Worm (Caenorhabditis elegans) whole organism, L3 larva: ENCODE data around the gene spe-44.
A peak's percentile ranks its signal among the peaks of the same experiment; 100 is the strongest.

Source experiments
- R02D3.7 ChIP-seq: fragments of 150-350 bp; optimal IDR thresholded peaks from 2 replicates; lab custom pipeline; 2014; ENCODE audit warnings: missing biosample characterization, missing genetic modification characterization
- ZK546.5 ChIP-seq: sonication (generic microtip); optimal IDR thresholded peaks from 2 replicates; lab custom pipeline; 2017; ENCODE audit warnings: missing biosample characterization, missing genetic modification characterization
- aly-2 ChIP-seq: fragments of 150-350 bp; optimal IDR thresholded peaks from 2 replicates; lab custom pipeline; 2014; ENCODE audit warnings: missing biosample characterization, missing genetic modification characterization
- ama-1 ChIP-seq: fragments of 150-350 bp; optimal IDR thresholded peaks from 2 replicates; lab custom pipeline; 2018
- ceh-16 ChIP-seq: sonication (generic microtip); optimal IDR thresholded peaks from 2 replicates; lab custom pipeline; 2017; ENCODE audit warnings: missing biosample characterization, missing genetic modification characterization
- ceh-28 ChIP-seq: fragments of 150-350 bp; optimal IDR thresholded peaks from 2 replicates; lab custom pipeline; 2014; ENCODE audit warnings: missing biosample characterization, missing genetic modification reagents, missing genetic modification characterization
- ceh-82 ChIP-seq: fragments of 150-350 bp; optimal IDR thresholded peaks from 2 replicates; lab custom pipeline; 2014; ENCODE audit warnings: missing biosample characterization, missing genetic modification characterization
- ceh-9 ChIP-seq: sonication (generic microtip); optimal IDR thresholded peaks from 2 replicates; lab custom pipeline; 2018; ENCODE audit warnings: missing biosample characterization, missing genetic modification characterization
- daf-12 ChIP-seq: fragments of 150-350 bp; optimal IDR thresholded peaks from 2 replicates; lab custom pipeline; 2014; ENCODE audit warnings: missing biosample characterization, missing genetic modification reagents, missing genetic modification characterization
- egl-5 ChIP-seq: fragments of 150-350 bp; optimal IDR thresholded peaks from 2 replicates; lab custom pipeline; 2017; ENCODE audit warnings: missing biosample characterization, missing genetic modification reagents, missing genetic modification characterization, inconsistent platforms
- elt-1 ChIP-seq: fragments of 150-350 bp; optimal IDR thresholded peaks from 2 replicates; lab custom pipeline; 2014; ENCODE audit warnings: missing biosample characterization, missing genetic modification characterization
- elt-2 ChIP-seq: sonication (generic microtip); optimal IDR thresholded peaks from 2 replicates; lab custom pipeline; 2016; ENCODE audit warnings: missing genetic modification reagents, mild to moderate bottlenecking, missing genetic modification characterization, missing compliant biosample characterization
- fkh-10 ChIP-seq: sonication (generic microtip); optimal IDR thresholded peaks from 2 replicates; lab custom pipeline; 2017; ENCODE audit warnings: missing biosample characterization, missing genetic modification reagents, missing genetic modification characterization
- fkh-2 ChIP-seq: fragments of 150-350 bp; optimal IDR thresholded peaks from 2 replicates; lab custom pipeline; 2014; ENCODE audit warnings: missing biosample characterization, missing genetic modification reagents, missing genetic modification characterization
- fos-1 ChIP-seq: fragments of 150-350 bp; optimal IDR thresholded peaks from 2 replicates; lab custom pipeline; 2014; ENCODE audit warnings: missing biosample characterization, missing genetic modification characterization
- lin-39 ChIP-seq: fragments of 150-350 bp; optimal IDR thresholded peaks from 2 replicates; lab custom pipeline; 2018; ENCODE audit warnings: missing biosample characterization, missing genetic modification reagents, missing genetic modification characterization
- lsy-12 ChIP-seq: sonication (generic microtip); optimal IDR thresholded peaks from 2 replicates; lab custom pipeline; 2016; ENCODE audit warnings: mild to moderate bottlenecking, missing genetic modification characterization, missing compliant biosample characterization
- mdl-1 ChIP-seq: fragments of 150-350 bp; optimal IDR thresholded peaks from 2 replicates; lab custom pipeline; 2014; ENCODE audit warnings: missing biosample characterization, missing genetic modification characterization
- mml-1 ChIP-seq: fragments of 150-350 bp; sonication (generic microtip); optimal IDR thresholded peaks from 3 replicates; lab custom pipeline; 2014; ENCODE audit warnings: missing biosample characterization, missing genetic modification characterization
- nfya-1 ChIP-seq: sonication (generic microtip); optimal IDR thresholded peaks from 2 replicates; lab custom pipeline; 2017; ENCODE audit warnings: missing genetic modification characterization, mild to moderate bottlenecking, missing compliant biosample characterization, antibody characterized with exemption, moderate library complexity; ENCODE audit not compliant: insufficient read depth
- nhr-12 ChIP-seq: fragments of 150-350 bp; optimal IDR thresholded peaks from 2 replicates; lab custom pipeline; 2014; ENCODE audit warnings: missing biosample characterization, missing genetic modification characterization
- nhr-23 ChIP-seq: fragments of 150-350 bp; optimal IDR thresholded peaks from 2 replicates; lab custom pipeline; 2014; ENCODE audit warnings: missing biosample characterization, missing genetic modification reagents, missing genetic modification characterization
- nhr-237 ChIP-seq: fragments of 150-350 bp; optimal IDR thresholded peaks from 2 replicates; lab custom pipeline; 2014; ENCODE audit warnings: missing biosample characterization, missing genetic modification characterization
- nhr-25 ChIP-seq: sonication (generic microtip); optimal IDR thresholded peaks from 2 replicates; lab custom pipeline; 2017; ENCODE audit warnings: missing biosample characterization, missing genetic modification characterization
- nhr-43 ChIP-seq: sonication (generic microtip); optimal IDR thresholded peaks from 2 replicates; lab custom pipeline; 2016; ENCODE audit warnings: mild to moderate bottlenecking, missing genetic modification characterization, missing compliant biosample characterization; ENCODE audit not compliant: poor library complexity, severe bottlenecking
- nhr-76 ChIP-seq: fragments of 150-350 bp; sonication (generic microtip); optimal IDR thresholded peaks from 5 replicates; lab custom pipeline; 2014; ENCODE audit warnings: missing biosample characterization, missing genetic modification characterization
- nhr-77 ChIP-seq: fragments of 150-350 bp; optimal IDR thresholded peaks from 2 replicates; lab custom pipeline; 2014; ENCODE audit warnings: missing biosample characterization, missing genetic modification characterization
- pha-4 ChIP-seq: fragments of 150-350 bp; optimal IDR thresholded peaks from 2 replicates; lab custom pipeline; 2014; ENCODE audit warnings: missing biosample characterization, missing genetic modification reagents, missing genetic modification characterization
- pqm-1 ChIP-seq: fragments of 150-350 bp; optimal IDR thresholded peaks from 2 replicates; lab custom pipeline; 2017; ENCODE audit warnings: missing biosample characterization, missing genetic modification characterization, inconsistent platforms
- sea-2 ChIP-seq: fragments of 150-350 bp; sonication (generic microtip); optimal IDR thresholded peaks from 4 replicates; lab custom pipeline; 2014; ENCODE audit warnings: missing biosample characterization, missing genetic modification reagents, missing genetic modification characterization
- skn-1 ChIP-seq: fragments of 150-350 bp; optimal IDR thresholded peaks from 2 replicates; lab custom pipeline; 2014; ENCODE audit warnings: missing biosample characterization, missing genetic modification characterization
- tbx-2 ChIP-seq: sonication (generic microtip); optimal IDR thresholded peaks from 2 replicates; lab custom pipeline; 2016; ENCODE audit warnings: mild to moderate bottlenecking, missing genetic modification characterization, missing compliant biosample characterization
- unc-39 ChIP-seq: sonication (generic microtip); optimal IDR thresholded peaks from 4 replicates; lab custom pipeline; 2017; ENCODE audit warnings: missing biosample characterization, missing genetic modification characterization
- unc-62 ChIP-seq: fragments of 150-350 bp; sonication (generic microtip); optimal IDR thresholded peaks from 4 replicates; lab custom pipeline; 2014; ENCODE audit warnings: missing biosample characterization, missing genetic modification reagents, missing genetic modification characterization
- zag-1 ChIP-seq: fragments of 150-350 bp; optimal IDR thresholded peaks from 2 replicates; lab custom pipeline; 2014; ENCODE audit warnings: missing biosample characterization, missing genetic modification characterization
- ztf-11 ChIP-seq: fragments of 150-350 bp; optimal IDR thresholded peaks from 2 replicates; lab custom pipeline; 2014; ENCODE audit warnings: missing biosample characterization, missing genetic modification characterization

Gene spe-44

ce11 chrIV:12468359-12468758, 14.3 kb upstream of the spe-44 start, which contains the start of gene igdb-2:
TSS of gene igdb-2 (plus strand) at chrIV:12468659.
- TF ChIP-seq fkh-10 (GFP tag; lab: Kevin White, UChicago) = no peak
- TF ChIP-seq ztf-11 (tag; lab: Kevin White, UChicago) = no peak
- no peak for TF ChIP-seq unc-39
- no peak for TF ChIP-seq ama-1 (lab: Kevin White, UChicago)
- TF ChIP-seq nhr-77 (tag; lab: Kevin White, UChicago) = no peak
- TF ChIP-seq nhr-237 (tag; lab: Kevin White, UChicago) = no peak
- no peak for TF ChIP-seq lsy-12 (tag; lab: Kevin White, UChicago)
- TF ChIP-seq pha-4 (tag; lab: Kevin White, UChicago) = no peak
- TF ChIP-seq skn-1 (tag; lab: Kevin White, UChicago) = no peak

DNA sequence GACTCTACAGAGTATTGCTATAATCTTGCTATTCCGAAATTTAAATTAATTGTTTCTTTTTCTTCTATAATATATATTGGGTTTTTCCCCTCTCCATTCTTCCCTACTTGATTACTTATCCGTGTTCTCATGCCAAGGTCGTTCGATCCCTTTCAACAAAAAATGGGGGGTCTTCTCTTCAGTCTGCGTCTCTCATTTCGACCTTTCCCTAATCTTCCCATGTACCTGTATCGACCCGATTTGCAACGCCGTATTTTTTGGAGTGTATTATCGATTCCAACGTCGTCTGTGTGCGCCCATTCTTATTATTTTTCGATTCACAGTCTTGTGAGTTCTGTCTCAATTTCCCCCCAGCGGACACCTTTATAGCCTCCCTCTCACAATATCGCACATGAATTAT, 13.7 kb upstream of the spe-44 start:
- TF ChIP-seq lsy-12 (tag; lab: Kevin White, UChicago) (no peak), nhr-77 (tag; lab: Kevin White, UChicago) (no peak), ceh-28 (peak; percentile 57), unc-39 (no peak), ceh-9 (tag; lab: Kevin White, UChicago) (no peak), daf-12 (tag; lab: Kevin White, UChicago) (no peak), ama-1 (lab: Kevin White, UChicago) (no peak), ceh-82 (tag; lab: Kevin White, UChicago) (no peak), lin-39 (tag; lab: Kevin White, UChicago) (no peak), fkh-10 (GFP tag; lab: Kevin White, UChicago) (no peak), nhr-25 (tag; lab: Kevin White, UChicago) (peak; percentile 53), ztf-11 (tag; lab: Kevin White, UChicago) (no peak), zag-1 (tag; lab: Kevin White, UChicago) (no peak), pha-4 (tag; lab: Kevin White, UChicago) (no peak), nhr-76 (tag; lab: Kevin White, UChicago) (no peak), mdl-1 (tag; lab: Kevin White, UChicago) (no peak), unc-62 (no peak), R02D3.7 (tag; lab: Kevin White, UChicago) (no peak), nhr-12 (tag; lab: Kevin White, UChicago) (no peak), elt-1 (tag; lab: Kevin White, UChicago) (no peak), ZK546.5 (no peak), fkh-2 (tag; lab: Kevin White, UChicago) (no peak), nhr-23 (peak; percentile 24), egl-5 (no peak)
- TF ChIP-seq, all 47 proteins: peak for 3

DNA sequence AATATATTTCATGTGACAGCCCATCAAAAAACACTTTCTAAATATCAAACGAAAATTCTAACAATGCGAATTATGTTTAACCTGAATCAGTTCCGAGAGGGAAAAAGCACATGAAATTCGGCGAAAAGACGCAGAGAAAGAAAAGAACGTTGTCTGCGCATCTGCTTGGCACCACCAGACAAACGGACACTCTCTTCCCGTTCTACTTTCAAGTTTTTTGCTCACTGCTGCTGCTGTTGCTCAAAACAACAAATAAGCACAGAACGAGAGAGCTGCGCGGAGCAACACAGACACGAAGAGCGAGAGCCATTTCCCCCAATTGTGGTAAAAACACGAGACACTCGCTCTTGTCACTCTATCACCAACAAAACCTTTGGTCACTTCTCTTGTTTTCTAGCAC, 10.8 kb upstream of the spe-44 start:
- peak; percentile 67 for TF ChIP-seq fkh-10 (GFP tag; lab: Kevin White, UChicago)
- peak; percentile 33 for TF ChIP-seq lin-39 (tag; lab: Kevin White, UChicago)
- TF ChIP-seq mml-1 (tag; lab: Kevin White, UChicago) = no peak
- TF ChIP-seq, all 47 proteins: peak for 2

DNA sequence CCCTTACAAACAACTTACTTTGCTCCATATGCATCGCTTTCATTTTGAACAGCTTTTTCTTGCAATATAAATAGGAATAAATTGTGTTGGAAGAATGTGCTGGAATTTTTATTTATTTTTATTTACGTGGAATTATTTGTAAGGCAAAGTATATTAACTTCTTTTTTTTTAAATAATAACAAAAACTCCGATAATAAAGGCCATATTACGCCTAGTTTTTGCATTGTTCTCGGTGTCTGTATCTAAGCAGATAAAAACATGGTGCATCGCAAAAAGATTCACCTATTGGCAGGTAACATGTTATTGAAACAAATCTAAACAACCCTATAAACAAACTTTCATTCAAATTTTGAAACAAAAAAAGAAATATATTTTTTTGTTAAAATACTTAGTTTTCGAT, 9.4 kb upstream of the spe-44 start, which contains the start of gene C25G4.8:
Gene C25G4.8, minus strand, starts transcription at position 101 of the 400 bp plus-strand sequence.
- no peak for TF ChIP-seq fkh-10 (GFP tag; lab: Kevin White, UChicago)
- no peak for TF ChIP-seq zag-1 (tag; lab: Kevin White, UChicago)
- TF ChIP-seq aly-2 (tag; lab: Kevin White, UChicago) = no peak
- TF ChIP-seq ceh-16 (tag; lab: Kevin White, UChicago) = no peak
- TF ChIP-seq pha-4 (tag; lab: Kevin White, UChicago) = no peak
- TF ChIP-seq mdl-1 (tag; lab: Kevin White, UChicago) = no peak
- TF ChIP-seq sea-2 (GFP tag; lab: Kevin White, UChicago) = no peak
- TF ChIP-seq ceh-28 = no peak
- no peak for TF ChIP-seq fos-1 (tag; lab: Kevin White, UChicago)
- TF ChIP-seq lin-39 (tag; lab: Kevin White, UChicago) = no peak
- TF ChIP-seq tbx-2 (tag; lab: Kevin White, UChicago) = no peak
- TF ChIP-seq ztf-11 (tag; lab: Kevin White, UChicago) = no peak
- no peak for TF ChIP-seq nfya-1
- TF ChIP-seq nhr-43 = no peak
- TF ChIP-seq elt-2 (tag; lab: Kevin White, UChicago) = no peak
- TF ChIP-seq pqm-1 = no peak
- TF ChIP-seq, all 47 proteins: peak for 0
